Worm (Caenorhabditis elegans) whole organism, young adult: ENCODE data around the gene stg-2.

Experiments
- B0261.1 ChIP-seq: sonication (generic microtip); optimal IDR thresholded peaks from 2 replicates; lab custom pipeline; 2016; ENCODE audit warnings: mild to moderate bottlenecking, missing genetic modification characterization, moderate library complexity, missing compliant biosample characterization
- D2030.7 ChIP-seq: fragments of 200-800 bp; sonication (Bioruptor generic); IDR thresholded peaks from 2 replicates; pipeline ENCODE4 v1.3.6; 2022; ENCODE audit warnings: missing genetic modification reagents, missing genetic modification characterization, missing compliant biosample characterization
- F22D6.2 ChIP-seq: sonication (generic microtip); optimal IDR thresholded peaks from 2 replicates; lab custom pipeline; 2016; ENCODE audit warnings: mild to moderate bottlenecking, missing genetic modification characterization, missing compliant biosample characterization
- F37B4.10 ChIP-seq: fragments of 200-800 bp; sonication (Bioruptor generic); IDR thresholded peaks from 2 replicates; pipeline ENCODE4 v1.3.6; 2022; ENCODE audit warnings: missing genetic modification characterization, missing compliant biosample characterization
- F57C9.4 ChIP-seq: sonication (generic microtip); optimal IDR thresholded peaks from 2 replicates; lab custom pipeline; 2017; ENCODE audit warnings: mild to moderate bottlenecking, missing genetic modification characterization, missing compliant biosample characterization
- K11D2.4 ChIP-seq: fragments of 200-800 bp; sonication (Bioruptor generic); IDR thresholded peaks from 2 replicates; pipeline ENCODE4 v1.3.6; 2022; ENCODE audit warnings: missing genetic modification reagents, missing genetic modification characterization, missing compliant biosample characterization
- K12H6.12 ChIP-seq: fragments of 200-800 bp; sonication (Bioruptor generic); optimal IDR thresholded peaks from 2 replicates; lab custom pipeline; 2018; ENCODE audit warnings: mild to moderate bottlenecking, missing genetic modification characterization, missing compliant biosample characterization
- Y67H2A.10 ChIP-seq: fragments of 200-800 bp; sonication (Bioruptor generic); conservative IDR thresholded peaks from 2 replicates; pipeline ENCODE4 v1.3.6; 2022; ENCODE audit warnings: missing genetic modification reagents, missing genetic modification characterization, missing compliant biosample characterization
- ama-1 ChIP-seq, 3 experiments: fragments of 150-350 bp in 1 of 3; sonication (generic microtip) in 2 of 3; optimal IDR thresholded peaks; 2 replicates each; lab custom pipeline; 2014 to 2018; ENCODE audit warnings: missing biosample characterization in 2 of 3, missing genetic modification characterization in 2 of 3, missing genetic modification reagents in 2 of 3
- bed-1 ChIP-seq: fragments of 200-800 bp; sonication (Bioruptor generic); IDR thresholded peaks from 2 replicates; pipeline ENCODE4 v1.3.6; 2022; ENCODE audit warnings: missing genetic modification reagents, missing genetic modification characterization, missing compliant biosample characterization
- cebp-2 ChIP-seq: fragments of 200-800 bp; sonication (Bioruptor generic); IDR thresholded peaks from 2 replicates; pipeline ENCODE4 v1.3.6; 2022; ENCODE audit warnings: missing genetic modification characterization, missing compliant biosample characterization
- ceh-100 ChIP-seq: fragments of 200-800 bp; sonication (Bioruptor generic); IDR thresholded peaks from 2 replicates; pipeline ENCODE4 v1.3.6; 2022; ENCODE audit warnings: missing genetic modification reagents, missing genetic modification characterization, missing compliant biosample characterization
- ceh-27 ChIP-seq: fragments of 200-800 bp; sonication (Bioruptor generic); optimal IDR thresholded peaks from 2 replicates; lab custom pipeline; 2018; ENCODE audit warnings: mild to moderate bottlenecking, missing genetic modification characterization, moderate library complexity, missing compliant biosample characterization
- ceh-79 ChIP-seq: sonication (generic microtip); optimal IDR thresholded peaks from 2 replicates; lab custom pipeline; 2017; ENCODE audit warnings: mild to moderate bottlenecking, missing genetic modification characterization, missing compliant biosample characterization
- chd-7 ChIP-seq: sonication (generic microtip); optimal IDR thresholded peaks from 2 replicates; lab custom pipeline; 2016; ENCODE audit warnings: mild to moderate bottlenecking, missing genetic modification characterization, moderate library complexity, missing compliant biosample characterization
- dpl-1 ChIP-seq: fragments of 150-350 bp; optimal IDR thresholded peaks from 2 replicates; lab custom pipeline; 2014; ENCODE audit warnings: missing biosample characterization, missing genetic modification reagents, missing genetic modification characterization
- efl-1 ChIP-seq: fragments of 150-350 bp; optimal IDR thresholded peaks from 2 replicates; lab custom pipeline; 2014; ENCODE audit warnings: missing biosample characterization, missing genetic modification reagents, missing genetic modification characterization
- fkh-3 ChIP-seq: sonication (generic microtip); optimal IDR thresholded peaks from 2 replicates; lab custom pipeline; 2016; ENCODE audit warnings: mild to moderate bottlenecking, missing genetic modification characterization, missing compliant biosample characterization
- gei-17 ChIP-seq: fragments of 200-800 bp; sonication (Bioruptor generic); optimal IDR thresholded peaks from 2 replicates; lab custom pipeline; 2018; ENCODE audit warnings: mild to moderate bottlenecking, missing genetic modification characterization, missing compliant biosample characterization
- hlh-12 ChIP-seq: sonication (generic microtip); optimal IDR thresholded peaks from 2 replicates; lab custom pipeline; 2016; ENCODE audit warnings: missing genetic modification characterization, missing compliant biosample characterization
- hmg-20 ChIP-seq: fragments of 200-800 bp; sonication (Bioruptor generic); IDR thresholded peaks from 2 replicates; pipeline ENCODE4 v1.3.6; 2022; ENCODE audit warnings: missing genetic modification reagents, missing genetic modification characterization, missing compliant biosample characterization
- let-607 ChIP-seq, 2 experiments: fragments of 200-800 bp in 1 of 2; sonication (Bioruptor generic) in 1 of 2; sonication (generic microtip) in 1 of 2; optimal IDR thresholded peaks; 2 replicates each; lab custom pipeline; 2016 to 2018; ENCODE audit warnings: mild to moderate bottlenecking in 2 of 2, missing compliant biosample characterization in 2 of 2, missing genetic modification characterization in 2 of 2, moderate library complexity in 2 of 2, missing genotype in 1 of 2
- lin-35 ChIP-seq, 3 experiments: fragments of 150-350 bp in 2 of 3; sonication (generic microtip) in 1 of 3; optimal IDR thresholded peaks; 2 replicates each; lab custom pipeline; 2014 to 2018; ENCODE audit warnings: missing biosample characterization in 3 of 3, missing genetic modification characterization in 3 of 3, missing genetic modification reagents in 3 of 3
- lin-40 ChIP-seq: sonication (generic microtip); optimal IDR thresholded peaks from 2 replicates; lab custom pipeline; 2016; ENCODE audit warnings: missing genetic modification characterization, mild to moderate bottlenecking, missing compliant biosample characterization, missing genotype, missing genetic modification reagents
- lir-1 ChIP-seq: fragments of 200-800 bp; sonication (Bioruptor generic); conservative IDR thresholded peaks from 2 replicates; pipeline ENCODE4 v1.3.6; 2022; ENCODE audit warnings: missing genetic modification reagents, missing genetic modification characterization, missing compliant biosample characterization
- lsl-1 ChIP-seq: fragments of 200-800 bp; sonication (Bioruptor generic); optimal IDR thresholded peaks from 2 replicates; lab custom pipeline; 2018; ENCODE audit warnings: mild to moderate bottlenecking, missing genetic modification characterization, moderate library complexity, missing compliant biosample characterization
- lsy-27 ChIP-seq: sonication (generic microtip); optimal IDR thresholded peaks from 2 replicates; lab custom pipeline; 2017; ENCODE audit warnings: missing genetic modification characterization, mild to moderate bottlenecking, missing compliant biosample characterization, antibody characterized with exemption, missing genotype, borderline replicate concordance; ENCODE audit not compliant: insufficient read depth
- madf-10 ChIP-seq: sonication (generic microtip); optimal IDR thresholded peaks from 2 replicates; lab custom pipeline; 2016; ENCODE audit warnings: mild to moderate bottlenecking, missing genetic modification characterization, missing compliant biosample characterization
- mcd-1 ChIP-seq: fragments of 200-800 bp; sonication (Bioruptor generic); IDR thresholded peaks from 2 replicates; pipeline ENCODE4 v1.3.6; 2022; ENCODE audit warnings: missing genetic modification reagents, missing genetic modification characterization, missing compliant biosample characterization
- mes-4 ChIP-seq: sonication (generic microtip); optimal IDR thresholded peaks from 2 replicates; lab custom pipeline; 2016; ENCODE audit warnings: missing genotype, missing genetic modification characterization, missing compliant biosample characterization
- nfya-1 ChIP-seq: sonication (generic microtip); optimal IDR thresholded peaks from 2 replicates; lab custom pipeline; 2017; ENCODE audit warnings: antibody characterized with exemption, missing compliant biosample characterization, missing genetic modification characterization, borderline replicate concordance; ENCODE audit not compliant: insufficient read depth
- nhr-27 ChIP-seq: fragments of 200-800 bp; sonication (Bioruptor generic); optimal IDR thresholded peaks from 2 replicates; lab custom pipeline; 2018; ENCODE audit warnings: mild to moderate bottlenecking, missing genetic modification characterization, moderate library complexity, missing compliant biosample characterization
- nhr-80 ChIP-seq: sonication (generic microtip); optimal IDR thresholded peaks from 2 replicates; lab custom pipeline; 2016; ENCODE audit warnings: missing genetic modification characterization, missing compliant biosample characterization
- nhr-90 ChIP-seq: sonication (generic microtip); optimal IDR thresholded peaks from 2 replicates; lab custom pipeline; 2016; ENCODE audit warnings: missing genotype, mild to moderate bottlenecking, missing genetic modification characterization, missing compliant biosample characterization
- rcor-1 ChIP-seq: fragments of 200-800 bp; sonication (Bioruptor generic); IDR thresholded peaks from 2 replicates; pipeline ENCODE4 v1.3.6; 2022; ENCODE audit warnings: missing genetic modification reagents, missing genetic modification characterization, missing compliant biosample characterization
- rec-8 ChIP-seq, 2 experiments: sonication (generic microtip); optimal IDR thresholded peaks; 2 replicates each; lab custom pipeline; 2016; ENCODE audit warnings: mild to moderate bottlenecking in 2 of 2, missing genetic modification characterization in 2 of 2, missing genetic modification reagents in 2 of 2, missing genotype in 2 of 2, missing biosample characterization in 1 of 2, missing compliant biosample characterization in 1 of 2, moderate library complexity in 1 of 2
- rpc-1 ChIP-seq, 2 experiments: fragments of 150-350 bp in 1 of 2; sonication (generic microtip) in 1 of 2; optimal IDR thresholded peaks; 2 replicates each; lab custom pipeline; 2014 to 2018; ENCODE audit warnings: missing biosample characterization in 1 of 2, missing genetic modification characterization in 1 of 2, missing genetic modification reagents in 1 of 2, missing genotype in 1 of 2
- tbp1 ChIP-seq: fragments of 200-800 bp; sonication (Bioruptor generic); optimal IDR thresholded peaks from 2 replicates; lab custom pipeline; 2018; ENCODE audit warnings: mild to moderate bottlenecking, missing genetic modification characterization, missing compliant biosample characterization
- unc-130 ChIP-seq: sonication (generic microtip); optimal IDR thresholded peaks from 2 replicates; lab custom pipeline; 2016; ENCODE audit warnings: missing genetic modification reagents, missing genetic modification characterization, missing compliant biosample characterization
- xnd-1 ChIP-seq: sonication (generic microtip); optimal IDR thresholded peaks from 2 replicates; lab custom pipeline; 2016; ENCODE audit warnings: missing genotype, missing genetic modification reagents, missing genetic modification characterization, missing compliant biosample characterization
- ztf-22 ChIP-seq: fragments of 200-800 bp; sonication (Bioruptor generic); optimal IDR thresholded peaks from 2 replicates; lab custom pipeline; 2018; ENCODE audit warnings: mild to moderate bottlenecking, missing genetic modification characterization, moderate library complexity, missing compliant biosample characterization

The stg-2 gene

ce11 chrX:8638679-8639184 is 5.0 kb downstream of the stg-2 start (continued):
- peak; percentile 36 for TF ChIP-seq unc-130 (GFP tag; lab: Kevin White, UChicago)
- TF ChIP-seq K12H6.12 (tag; lab: Kevin White, UChicago): no peak
- TF ChIP-seq, all 124 proteins: peak for 56

- TF ChIP-seq dpl-1 (GFP tag; lab: Kevin White, UChicago): no peak
- TF ChIP-seq ceh-100 (GFP tag; lab: Robert Waterston, UW): no peak
- TF ChIP-seq xnd-1 (tag; lab: Kevin White, UChicago): no peak
- TF ChIP-seq lir-1 (GFP tag; lab: Robert Waterston, UW): no peak
- no peak for TF ChIP-seq hmg-20 (GFP tag; lab: Robert Waterston, UW)
- no peak for TF ChIP-seq F57C9.4 (tag; lab: Kevin White, UChicago)
- no peak for TF ChIP-seq fkh-3 (tag; lab: Kevin White, UChicago)
- no peak for TF ChIP-seq ama-1 (optimal IDR thresholded peaks at IDR 0.05; lab: Kevin White, UChicago)
- no peak for TF ChIP-seq ama-1 (GFP tag; optimal IDR thresholded peaks at IDR 0.05; lab: Kevin White, UChicago)
- no peak for TF ChIP-seq ceh-27 (GFP tag; lab: Kevin White, UChicago)
- no peak for TF ChIP-seq ceh-79
- no peak for TF ChIP-seq nhr-27
- no peak for TF ChIP-seq mcd-1 (GFP tag; lab: Robert Waterston, UW)
- no peak for TF ChIP-seq lsl-1 (GFP tag; lab: Kevin White, UChicago)
- TF ChIP-seq, all 124 proteins: peak for 0
Measured at ce11 chrX:8625090-8625489, 18.6 kb downstream of the stg-2 start, which contains the start of gene K01A12.3. TSS of gene K01A12.3 (minus strand) at chrX:8625190.

DNA sequence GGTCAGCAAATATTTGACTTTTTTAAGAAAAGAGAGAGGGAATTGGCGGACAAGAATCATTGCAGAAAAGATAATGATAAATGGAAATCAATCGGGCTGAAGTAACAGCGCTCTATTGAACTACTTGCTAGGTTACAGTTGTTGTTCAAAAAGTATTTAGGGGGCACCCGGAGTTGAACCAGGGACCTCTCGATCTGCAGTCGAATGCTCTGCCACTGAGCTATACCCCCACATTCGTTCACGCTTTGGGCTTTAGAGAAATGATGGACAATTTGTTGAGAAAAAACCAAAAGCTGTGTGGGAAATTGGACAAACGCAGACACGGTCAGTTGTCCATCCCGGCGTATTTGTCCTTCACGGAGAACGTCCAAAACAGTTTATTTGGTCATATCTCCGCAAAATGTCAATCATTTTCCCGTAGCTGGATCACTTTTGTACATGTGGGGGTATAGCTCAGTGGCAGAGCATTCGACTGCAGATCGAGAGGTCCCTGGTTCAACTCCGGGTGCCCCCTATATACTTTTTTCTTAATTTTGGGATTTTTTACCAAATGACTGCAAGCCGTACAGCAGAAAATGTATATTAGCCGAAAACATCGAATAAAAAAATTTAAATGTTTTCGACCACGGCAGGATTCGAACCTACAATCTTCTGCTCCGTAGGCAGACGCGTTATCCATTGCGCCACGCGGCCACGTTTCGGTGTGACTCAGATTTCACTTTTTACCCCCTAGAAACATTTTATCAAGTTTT is 19.7 kb downstream of the stg-2 start:
- TF ChIP-seq let-607 (tag; optimal IDR thresholded peaks at IDR 0.05; lab: Kevin White, UChicago) (peak in 1 of 2 experiments; percentile 34), D2030.7 (peak; percentile 80), rcor-1 (peak; percentile 58; the same call in 1 of the 2 replicates), mcd-1 (GFP tag; lab: Robert Waterston, UW) (peak; percentile 73), gei-17 (GFP tag; lab: Kevin White, UChicago) (peak; percentile 23), ztf-22 (GFP tag; lab: Kevin White, UChicago) (no peak), hlh-12 (tag; lab: Kevin White, UChicago) (no peak), efl-1 (GFP tag; lab: Kevin White, UChicago) (no peak), rec-8 (tag; optimal IDR thresholded peaks at IDR 0.05; lab: Kevin White, UChicago) (peak; percentile 10 to 59), F22D6.2 (no peak), nhr-90 (tag; lab: Kevin White, UChicago) (peak; percentile 64), mes-4 (tag; lab: Kevin White, UChicago) (no peak), tbp1 (GFP tag; lab: Kevin White, UChicago) (peak; percentile 84), Y67H2A.10 (GFP tag; lab: Robert Waterston, UW) (no peak), K11D2.4 (peak; percentile 51; the same call in 1 of the 2 replicates), lsl-1 (GFP tag; lab: Kevin White, UChicago) (no peak), lsy-27 (tag; lab: Kevin White, UChicago) (no peak), lin-35 (GFP tag; optimal IDR thresholded peaks at IDR 0.05; lab: Kevin White, UChicago) (peak in 1 of 3 experiments; percentile 11), bed-1 (GFP tag; lab: Robert Waterston, UW) (no peak), madf-10 (tag; lab: Kevin White, UChicago) (no peak), ama-1 (optimal IDR thresholded peaks at IDR 0.05; lab: Kevin White, UChicago) (no peak), ama-1 (GFP tag; optimal IDR thresholded peaks at IDR 0.05; lab: Kevin White, UChicago) (peak in 1 of 2 experiments; percentile 74), B0261.1 (tag; lab: Kevin White, UChicago) (peak; percentile 84), lin-40 (tag; lab: Kevin White, UChicago) (peak; percentile 65), rpc-1 (optimal IDR thresholded peaks at IDR 0.05; lab: Kevin White, UChicago) (peak; percentile 74), rpc-1 (tag; optimal IDR thresholded peaks at IDR 0.05; lab: Kevin White, UChicago) (peak; percentile 91), chd-7 (tag; lab: Kevin White, UChicago) (peak; percentile 37), cebp-2 (GFP tag; lab: Robert Waterston, UW) (no peak), unc-130 (GFP tag; lab: Kevin White, UChicago) (no peak), nhr-80 (tag; lab: Kevin White, UChicago) (peak; percentile 21), nfya-1 (tag; lab: Kevin White, UChicago) (no peak), F37B4.10 (GFP tag; lab: Robert Waterston, UW) (no peak)
